Fruit fly (Drosophila melanogaster): ENCODE measurements around the gene mah.

The mah gene

dm6 chr3R:24917814-24918636 lies 29.4 kb upstream of the mah start, which contains the start of the genes PIG-S, sud1 and CG11168:
TSS of gene PIG-S (minus strand) at chr3R:24917864.
TSS of gene sud1 (minus strand) at chr3R:24917864.
TSS of gene CG11168 (plus strand) at chr3R:24918106.
- TF ChIP-seq ro (GFP tag; IDR thresholded peaks at IDR 0.05) (peak; percentile 31; the same call in 1 of the 2 replicates), CG33213 (GFP tag; optimal IDR thresholded peaks at IDR 0.05) (no peak), CG12744 (GFP tag; optimal IDR thresholded peaks at IDR 0.05) (no peak), CG17829 (tag; optimal IDR thresholded peaks at IDR 0.05) (peak; percentile 62), CG10274 (GFP tag; optimal IDR thresholded peaks at IDR 0.05) (no peak), Hr78 (GFP tag; optimal IDR thresholded peaks at IDR 0.05) (no peak), NK7.1 (GFP tag; optimal IDR thresholded peaks at IDR 0.05) (no peak), wor (GFP tag; IDR thresholded peaks at IDR 0.05) (no peak), lmd (GFP tag; IDR thresholded peaks at IDR 0.05) (peak; percentile 80), repo (GFP tag; optimal IDR thresholded peaks at IDR 0.05) (no peak), pros (GFP tag; optimal IDR thresholded peaks at IDR 0.05) (no peak), CG12391 (tag; optimal IDR thresholded peaks at IDR 0.05) (peak; percentile 81), sna (GFP tag; IDR thresholded peaks at IDR 0.05; ENCODE audit: partially characterized antibody) (peak; percentile 91), CG17328 (GFP tag; IDR thresholded peaks at IDR 0.05) (peak; percentile 50), CHES-1-like (GFP tag; optimal IDR thresholded peaks at IDR 0.05) (no peak), E2f2 (GFP tag; IDR thresholded peaks at IDR 0.05) (peak; percentile 26; the same call in 1 of the 2 replicates), gsb (GFP tag; IDR thresholded peaks at IDR 0.05) (no peak), en (GFP tag; optimal IDR thresholded peaks at IDR 0.05) (no peak), CG7556 (GFP tag; optimal IDR thresholded peaks at IDR 0.05) (no peak), Doc2 (GFP tag; IDR thresholded peaks at IDR 0.05) (no peak), shn (GFP tag; optimal IDR thresholded peaks at IDR 0.05) (no peak), NC2β (GFP tag; optimal IDR thresholded peaks at IDR 0.05) (no peak), cas (GFP tag; IDR thresholded peaks at IDR 0.05) (no peak), luna (GFP tag; optimal IDR thresholded peaks at IDR 0.05) (no peak), Sox100B (GFP tag; optimal IDR thresholded peaks at IDR 0.05) (no peak), fru (optimal IDR thresholded peaks at IDR 0.05) (no peak), jigr1 (GFP tag; IDR thresholded peaks at IDR 0.05) (0 out of 3 replicates have a peak, but pooled peaks have one; percentile 17), oc (tag; optimal IDR thresholded peaks at IDR 0.05) (no peak), sens (GFP tag) (no peak), sd (tag; optimal IDR thresholded peaks at IDR 0.05) (peak; percentile 94), CG3726 (GFP tag; IDR thresholded peaks at IDR 0.05) (peak; percentile 32; the same call in 1 of the 3 replicates), HLH54F (GFP tag; optimal IDR thresholded peaks at IDR 0.05) (peak; percentile 7), ara (GFP tag; IDR thresholded peaks at IDR 0.05) (peak; percentile 8; the same call in 1 of the 2 replicates), CG1832 (GFP tag; optimal IDR thresholded peaks at IDR 0.05) (no peak), CG11247 (GFP tag; IDR thresholded peaks at IDR 0.05) (0 out of 2 replicates have a peak, but pooled peaks have one; percentile 37), CG6765 (GFP tag; optimal IDR thresholded peaks at IDR 0.05) (no peak), CG7745 (tag; optimal IDR thresholded peaks at IDR 0.05) (no peak), chn (GFP tag; optimal IDR thresholded peaks at IDR 0.05) (no peak), Rx (GFP tag; IDR thresholded peaks at IDR 0.05) (peak; percentile 35), Lim3 (GFP tag; IDR thresholded peaks at IDR 0.05) (no peak), CG6689 (GFP tag; IDR thresholded peaks at IDR 0.05) (0 out of 2 replicates have a peak, but pooled peaks have one; percentile 24), stwl (tag; optimal IDR thresholded peaks at IDR 0.05) (peak; percentile 13), Usf (GFP tag; optimal IDR thresholded peaks at IDR 0.05) (peak; percentile 49), CG17361 (GFP tag; IDR thresholded peaks at IDR 0.05) (no peak; the same call in 1 of the 3 replicates), CTCF (GFP tag; optimal IDR thresholded peaks at IDR 0.05) (no peak), Atf-2 (GFP tag; optimal IDR thresholded peaks at IDR 0.05) (no peak), knrl (GFP tag; IDR thresholded peaks at IDR 0.05; ENCODE audit: partially characterized antibody) (peak; percentile 98), slbo (GFP tag; IDR thresholded peaks at IDR 0.05) (peak; percentile 88), az2 (GFP tag; optimal IDR thresholded peaks at IDR 0.05) (peak; percentile 61), CG14014 (GFP tag; IDR thresholded peaks at IDR 0.05) (peak; percentile 36; the same call in 1 of the 2 replicates), Ets65A (GFP tag) (peak; percentile 13)

Measured in whole organism, embryonic.